Fruit fly (Drosophila melanogaster) whole organism, wandering third instar larva: Measurements from ENCODE around the gene hth.

Experiments
- Abd-B ChIP-seq: fragments of >200 bp; optimal IDR thresholded peaks from 2 replicates; lab custom pipeline; 2017; ENCODE audit warnings: missing biosample characterization, missing genetic modification characterization
- Dfd ChIP-seq: fragments of >200 bp; optimal IDR thresholded peaks from 2 replicates; lab custom pipeline; 2017; ENCODE audit warnings: missing biosample characterization, missing genetic modification characterization
- Dif ChIP-seq: fragments of 200-275, 200-300 bp; sonication (Bioruptor generic); optimal IDR thresholded peaks from 2 replicates; lab custom pipeline; 2018; ENCODE audit warnings: missing biosample characterization, missing genetic modification characterization; ENCODE audit not compliant: partially characterized antibody
- Hr83 ChIP-seq: fragments of 200-300 bp; sonication (Bioruptor generic); optimal IDR thresholded peaks from 2 replicates; lab custom pipeline; 2016; ENCODE audit warnings: missing biosample characterization, mild to moderate bottlenecking, missing genetic modification characterization, moderate library complexity; ENCODE audit not compliant: poor library complexity, severe bottlenecking
- Jra ChIP-seq: sonication (Bioruptor generic); optimal IDR thresholded peaks from 2 replicates; lab custom pipeline; 2016; ENCODE audit warnings: missing biosample characterization, missing genetic modification characterization
- N ChIP-seq: fragments of >200 bp; optimal IDR thresholded peaks from 2 replicates; lab custom pipeline; 2018; ENCODE audit warnings: missing biosample characterization, missing external identifiers, missing genetic modification characterization
- Rel ChIP-seq, 2 experiments: fragments of 200-800 bp; sonication (Bioruptor generic) in 1 of 2; optimal IDR thresholded peaks; 2 replicates in 1 of 2; 3 replicates in 1 of 2; lab custom pipeline; 2016 to 2019; ENCODE audit warnings: mild to moderate bottlenecking in 2 of 2, missing biosample characterization in 2 of 2, missing genetic modification characterization in 2 of 2, moderate library complexity in 1 of 2
- Vsx2 ChIP-seq: fragments of 200-300, 225-300 bp; sonication (Bioruptor generic); optimal IDR thresholded peaks from 2 replicates; lab custom pipeline; 2018; ENCODE audit warnings: missing biosample characterization, missing genetic modification characterization; ENCODE audit not compliant: partially characterized antibody
- br ChIP-seq: fragments of 200-800 bp; sonication (Bioruptor generic); optimal IDR thresholded peaks from 2 replicates; lab custom pipeline; 2016; ENCODE audit warnings: missing biosample characterization, missing genetic modification characterization
- dmrt93B ChIP-seq: fragments of 200-800 bp; sonication (Bioruptor generic); optimal IDR thresholded peaks from 2 replicates; lab custom pipeline; 2018; ENCODE audit warnings: missing biosample characterization, mild to moderate bottlenecking, missing genetic modification characterization
- lola ChIP-seq: fragments of >200 bp; optimal IDR thresholded peaks from 2 replicates; lab custom pipeline; 2017; ENCODE audit warnings: missing biosample characterization, missing genetic modification characterization
- psq ChIP-seq: fragments of 200-800 bp; sonication (Bioruptor generic); optimal IDR thresholded peaks from 3 replicates; lab custom pipeline; 2017; ENCODE audit warnings: missing biosample characterization, mild to moderate bottlenecking, missing genetic modification characterization, moderate library complexity
- usp ChIP-seq: fragments of >200 bp; optimal IDR thresholded peaks from 2 replicates; lab custom pipeline; 2017; ENCODE audit warnings: missing biosample characterization, missing genetic modification characterization
- woc ChIP-seq: sonication (Bioruptor generic); optimal IDR thresholded peaks from 2 replicates; lab custom pipeline; 2016; ENCODE audit warnings: missing biosample characterization, mild to moderate bottlenecking, missing genetic modification characterization

DNA sequence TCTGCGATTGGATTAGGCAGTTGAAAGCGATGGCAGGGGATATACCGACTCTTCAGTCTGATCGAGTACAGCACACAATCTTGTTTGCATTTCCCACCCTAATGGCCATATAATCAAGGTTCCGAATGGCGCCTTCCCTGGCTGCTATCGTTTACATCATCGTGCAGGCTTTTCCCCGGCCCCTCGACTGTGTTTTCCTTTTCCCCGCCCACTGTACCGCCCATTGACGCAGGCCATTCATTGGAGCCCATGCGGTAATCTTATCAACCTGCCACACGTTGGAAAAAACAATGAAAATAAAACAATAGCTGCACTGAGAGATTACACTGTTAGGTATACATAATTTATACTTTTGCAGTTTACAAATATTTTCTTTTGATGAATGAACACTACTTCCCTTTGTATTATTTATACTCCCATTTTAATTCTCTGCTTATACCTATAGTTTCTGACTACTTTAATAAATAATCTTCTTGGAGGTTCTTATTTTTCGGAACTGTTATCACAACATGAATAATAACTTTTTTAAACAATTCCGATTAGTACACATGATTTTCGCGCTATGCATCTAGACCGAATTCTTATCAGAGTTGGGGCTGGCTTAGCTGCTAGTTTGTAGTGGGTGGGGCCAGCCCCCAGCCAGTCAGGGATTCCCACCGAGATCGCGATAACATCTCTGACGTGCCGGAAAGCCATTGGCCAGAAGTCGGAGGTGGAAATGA lies 118.9 kb downstream of the hth start:
- TF ChIP-seq Jra (GFP tag; lab: Kevin White, UChicago) (no peak), Dif (GFP tag; lab: Kevin White, UChicago) (no peak), br (GFP tag; lab: Kevin White, UChicago) (peak; percentile 17), woc (GFP tag; lab: Kevin White, UChicago) (peak; percentile 0), Rel (GFP tag; optimal IDR thresholded peaks at IDR 0.05; lab: Kevin White, UChicago) (no peak), Rel (tag; optimal IDR thresholded peaks at IDR 0.05; lab: Kevin White, UChicago) (peak; percentile 57), Vsx2 (no peak), dmrt93B (no peak), Dfd (GFP tag; lab: Kevin White, UChicago) (no peak), Abd-B (GFP tag; lab: Kevin White, UChicago) (no peak), N (no peak), Hr83 (GFP tag; lab: Kevin White, UChicago) (no peak), lola (GFP tag; lab: Kevin White, UChicago) (no peak), psq (no peak), usp (GFP tag; lab: Kevin White, UChicago) (no peak)
